Worm (Caenorhabditis elegans): ENCODE data around the gene C55A6.4.

DNA sequence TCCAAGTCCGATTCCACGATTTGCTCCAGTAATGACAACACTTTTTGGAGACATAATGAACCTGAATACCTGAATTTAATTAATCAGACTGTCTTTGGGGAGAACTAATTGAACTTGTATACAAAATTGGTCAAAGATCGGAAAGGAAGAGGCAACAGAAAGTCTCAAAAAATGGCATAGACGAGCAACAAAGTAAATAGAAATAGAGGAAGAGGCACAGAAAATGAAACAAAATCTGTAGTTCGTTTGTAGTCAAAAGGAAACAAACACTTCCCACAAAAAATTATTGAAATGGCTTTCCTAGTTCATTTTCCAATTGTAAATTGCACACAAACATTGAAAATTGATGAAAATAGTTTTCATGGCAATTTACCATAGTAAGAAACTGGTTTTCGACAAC lies 3.0 kb downstream of the C55A6.4 start, which contains the start of gene C55A6.6:
- no peak for TF ChIP-seq unc-62 (GFP tag; optimal IDR thresholded peaks at IDR 0.05 in 1 of 2)
- no peak for TF ChIP-seq unc-62 (tag; optimal IDR thresholded peaks at IDR 0.05)
- TF ChIP-seq fos-1 (tag; optimal IDR thresholded peaks at IDR 0.05) = no peak
- TF ChIP-seq pqm-1 (tag; optimal IDR thresholded peaks at IDR 0.05) = peak; percentile 4
- no peak for TF ChIP-seq nhr-11 (tag; optimal IDR thresholded peaks at IDR 0.05)
- no peak for TF ChIP-seq R02D3.7 (tag; optimal IDR thresholded peaks at IDR 0.05)
- no peak for TF ChIP-seq T26A8.4 (GFP tag; IDR thresholded peaks at IDR 0.05)

Measured in whole organism, L4 larva.